Worm (Caenorhabditis elegans): Measurements from ENCODE around the gene F54B3.2.

DNA sequence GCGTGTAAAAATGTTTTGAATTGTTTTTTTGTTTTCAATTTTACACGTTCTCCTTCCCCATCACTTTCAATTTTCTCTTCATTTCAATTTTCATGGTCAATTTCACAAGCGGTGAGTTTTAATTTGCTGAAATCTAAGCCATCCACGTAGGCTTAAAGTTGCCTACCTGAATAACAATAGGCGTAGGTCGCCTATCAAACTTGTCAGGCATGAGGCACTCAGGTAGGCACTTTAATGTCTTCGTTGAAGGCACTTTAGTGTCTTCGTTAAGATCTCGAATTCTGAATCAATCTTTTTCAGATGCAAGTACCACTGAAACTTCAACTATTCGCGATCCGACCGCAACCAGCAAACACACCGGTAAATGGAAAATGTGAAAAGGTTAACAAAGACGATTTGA lies 39.4 kb upstream of the F54B3.2 start, which contains the start of gene ZK970.8:
- TF ChIP-seq snpc-4 (GFP tag; optimal IDR thresholded peaks at IDR 0.05) (no peak), snpc-4 (tag; optimal IDR thresholded peaks at IDR 0.05) (no peak), ama-1 (optimal IDR thresholded peaks at IDR 0.05) (no peak), ama-1 (GFP tag; optimal IDR thresholded peaks at IDR 0.05) (no peak)
